Fruit fly (Drosophila melanogaster) whole organism, embryonic: ENCODE measurements around the gene mei-P26.

Experiments
- Bteb2 ChIP-seq: fragments of 200-800 bp; sonication (Bioruptor generic); optimal IDR thresholded peaks from 2 replicates; lab custom pipeline; 2016; ENCODE audit warnings: missing biosample characterization, missing genetic modification characterization
- CG10147 ChIP-seq: fragments of 200-800 bp; sonication (Bioruptor generic); optimal IDR thresholded peaks from 2 replicates; lab custom pipeline; 2019; ENCODE audit warnings: missing biosample characterization, mild to moderate bottlenecking, missing genetic modification characterization, moderate library complexity
- CG10462 ChIP-seq: fragments of 200-800 bp; sonication (Bioruptor generic); optimal IDR thresholded peaks from 2 replicates; lab custom pipeline; 2016; ENCODE audit warnings: missing biosample characterization, missing genetic modification characterization
- CG11398 ChIP-seq: fragments of 200-800 bp; sonication (Bioruptor generic); optimal IDR thresholded peaks from 2 replicates; lab custom pipeline; 2016; ENCODE audit warnings: missing biosample characterization, missing genetic modification characterization
- CG12104 ChIP-seq: fragments of 200-800 bp; sonication (Bioruptor generic); optimal IDR thresholded peaks from 3 replicates; lab custom pipeline; 2016; ENCODE audit warnings: missing biosample characterization, missing genetic modification characterization
- CG13775 ChIP-seq: fragments of 200-800 bp; sonication (Bioruptor generic); optimal IDR thresholded peaks from 3 replicates; lab custom pipeline; 2017; ENCODE audit warnings: missing biosample characterization, mild to moderate bottlenecking, missing genetic modification characterization
- CG15479 ChIP-seq: fragments of 200-800 bp; sonication (Bioruptor generic); optimal IDR thresholded peaks from 3 replicates; lab custom pipeline; 2019; ENCODE audit warnings: missing biosample characterization, mild to moderate bottlenecking, missing genetic modification characterization, moderate library complexity
- CG17568 ChIP-seq: fragments of 200-800 bp; sonication (Bioruptor generic); optimal IDR thresholded peaks from 2 replicates; lab custom pipeline; 2018; ENCODE audit warnings: missing biosample characterization, mild to moderate bottlenecking, missing genetic modification characterization, moderate library complexity
- CG1832 ChIP-seq: fragments of 200-800 bp; sonication (Bioruptor generic); optimal IDR thresholded peaks from 2 replicates; lab custom pipeline; 2017; ENCODE audit warnings: missing biosample characterization, mild to moderate bottlenecking, missing genetic modification characterization, inconsistent platforms
- CG2199 ChIP-seq: fragments of 200-800 bp; sonication (Bioruptor generic); IDR thresholded peaks from 3 replicates; pipeline ENCODE4 v1.3.6; 2022; ENCODE audit warnings: missing biosample characterization, missing genetic modification characterization
- CG2202 ChIP-seq: fragments of 200-800 bp; sonication (Bioruptor generic); optimal IDR thresholded peaks from 2 replicates; lab custom pipeline; 2018; ENCODE audit warnings: missing biosample characterization, mild to moderate bottlenecking, missing genetic modification characterization
- CG2712 ChIP-seq: fragments of 200-800 bp; optimal IDR thresholded peaks from 3 replicates; lab custom pipeline; 2019; ENCODE audit warnings: missing biosample characterization, mild to moderate bottlenecking, missing genetic modification characterization, moderate library complexity
- CG31365 ChIP-seq: fragments of 200-800 bp; sonication (Bioruptor generic); optimal IDR thresholded peaks from 2 replicates; lab custom pipeline; 2018; ENCODE audit warnings: missing biosample characterization, mild to moderate bottlenecking, missing genetic modification characterization
- CG32532 ChIP-seq: fragments of 200-800 bp; sonication (Bioruptor generic); IDR thresholded peaks from 2 replicates; pipeline ENCODE4 v1.3.6; 2022; ENCODE audit warnings: missing biosample characterization, missing genetic modification characterization
- CG34422 ChIP-seq: fragments of 200-800 bp; sonication (Bioruptor generic); IDR thresholded peaks from 3 replicates; pipeline ENCODE4 v1.3.6; 2022; ENCODE audit warnings: missing biosample characterization, missing genetic modification characterization
- CG4730 ChIP-seq: fragments of 200-800 bp; sonication (Bioruptor generic); IDR thresholded peaks from 2 replicates; pipeline ENCODE4 v1.3.6; 2022; ENCODE audit warnings: missing biosample characterization, missing genetic modification characterization
- CG6689 ChIP-seq: fragments of 200-800 bp; sonication (Bioruptor generic); IDR thresholded peaks from 2 replicates; pipeline ENCODE4 v1.3.6; 2022; ENCODE audit warnings: missing biosample characterization, missing genetic modification characterization
- CkIIα-i1 ChIP-seq: fragments of 200-800 bp; sonication (Bioruptor generic); IDR thresholded peaks from 2 replicates; pipeline ENCODE4 v1.3.6; 2022; ENCODE audit warnings: missing biosample characterization, missing genetic modification characterization
- CrebB ChIP-seq: fragments of 200-800 bp; sonication (Bioruptor generic); optimal IDR thresholded peaks from 3 replicates; lab custom pipeline; 2018; ENCODE audit warnings: missing biosample characterization, mild to moderate bottlenecking, missing genetic modification characterization
- Dad ChIP-seq: fragments of 200-800 bp; sonication (Bioruptor generic); optimal IDR thresholded peaks from 3 replicates; lab custom pipeline; 2016; ENCODE audit warnings: missing biosample characterization, missing genetic modification characterization
- ERR ChIP-seq: fragments of 200-800 bp; sonication (Bioruptor generic); optimal IDR thresholded peaks from 2 replicates; lab custom pipeline; 2016; ENCODE audit warnings: missing biosample characterization, missing genetic modification characterization
- GATAe ChIP-seq: fragments of 200-800 bp; sonication (Bioruptor generic); conservative IDR thresholded peaks from 2 replicates; pipeline ENCODE4 v1.3.6; 2022; ENCODE audit warnings: missing biosample characterization, missing genetic modification characterization
- HLH4C ChIP-seq: fragments of 200-800 bp; sonication (Bioruptor generic); IDR thresholded peaks from 3 replicates; pipeline ENCODE4 v1.3.6; 2022; ENCODE audit warnings: missing biosample characterization, missing genetic modification characterization; ENCODE audit not compliant: partially characterized antibody
- Hand ChIP-seq: fragments of 200-800 bp; sonication (Bioruptor generic); optimal IDR thresholded peaks from 2 replicates; lab custom pipeline; 2017; ENCODE audit warnings: mild to moderate bottlenecking, missing biosample characterization, missing genetic modification reagents, missing genetic modification characterization
- Hsf ChIP-seq: fragments of 200-800 bp; sonication (Bioruptor generic); optimal IDR thresholded peaks from 3 replicates; lab custom pipeline; 2016; ENCODE audit warnings: missing biosample characterization, missing genetic modification characterization
- MESR4 ChIP-seq: fragments of 200-800 bp; sonication (Bioruptor generic); optimal IDR thresholded peaks from 2 replicates; lab custom pipeline; 2018; ENCODE audit warnings: missing biosample characterization, mild to moderate bottlenecking, missing genetic modification characterization, moderate library complexity
- Myb ChIP-seq: fragments of 200-800 bp; sonication (Bioruptor generic); optimal IDR thresholded peaks from 2 replicates; lab custom pipeline; 2016; ENCODE audit warnings: missing biosample characterization, missing genetic modification characterization
- NfI ChIP-seq: fragments of 200-800 bp; sonication (Bioruptor generic); optimal IDR thresholded peaks from 3 replicates; lab custom pipeline; 2018; ENCODE audit warnings: missing biosample characterization, mild to moderate bottlenecking, missing genetic modification characterization, moderate library complexity
- Optix ChIP-seq: fragments of 200-800 bp; sonication (Bioruptor generic); IDR thresholded peaks from 3 replicates; pipeline ENCODE4 v1.3.6; 2022; ENCODE audit warnings: missing biosample characterization, missing genetic modification characterization
- Rfx ChIP-seq: fragments of 200-800 bp; sonication (Bioruptor generic); IDR thresholded peaks from 2 replicates; pipeline ENCODE4 v1.3.6; 2022; ENCODE audit warnings: missing biosample characterization, missing genetic modification characterization
- Vsx1 ChIP-seq: fragments of 200-800 bp; sonication (Bioruptor generic); optimal IDR thresholded peaks from 2 replicates; lab custom pipeline; 2017; ENCODE audit warnings: missing biosample characterization, mild to moderate bottlenecking, missing genetic modification characterization, missing genetic modification reagents
- cad ChIP-seq: fragments of >200 bp; optimal IDR thresholded peaks from 2 replicates; lab custom pipeline; 2017; ENCODE audit warnings: missing biosample characterization, missing genetic modification characterization
- cwo ChIP-seq: fragments of 200-800 bp; sonication (Bioruptor generic); optimal IDR thresholded peaks from 3 replicates; lab custom pipeline; 2017; ENCODE audit warnings: missing biosample characterization, missing genetic modification characterization, mild to moderate bottlenecking, moderate library complexity, missing genetic modification reagents
- dpn ChIP-seq, 2 experiments: fragments of 200-800 bp; sonication (Bioruptor generic); optimal IDR thresholded peaks; 3 replicates each; lab custom pipeline; 2016; ENCODE audit warnings: missing biosample characterization in 2 of 2, missing genetic modification characterization in 2 of 2
- dysf ChIP-seq: fragments of 200-800 bp; sonication (Bioruptor generic); IDR thresholded peaks from 3 replicates; pipeline ENCODE4 v1.3.6; 2022; ENCODE audit warnings: missing biosample characterization, missing genetic modification characterization
- exex ChIP-seq: fragments of 200-800 bp; sonication (Bioruptor generic); optimal IDR thresholded peaks from 4 replicates; lab custom pipeline; 2018; ENCODE audit warnings: missing biosample characterization, mild to moderate bottlenecking, missing genetic modification characterization, moderate library complexity
- fd3F ChIP-seq: fragments of 200-800 bp; sonication (Bioruptor generic); optimal IDR thresholded peaks from 2 replicates; lab custom pipeline; 2018; ENCODE audit warnings: missing biosample characterization, mild to moderate bottlenecking, missing genetic modification characterization, moderate library complexity
- gro ChIP-seq: fragments of 200-800 bp; sonication (Bioruptor generic); optimal IDR thresholded peaks from 2 replicates; lab custom pipeline; 2016; ENCODE audit warnings: missing biosample characterization, missing genetic modification characterization
- her ChIP-seq: fragments of 200-800 bp; sonication (Bioruptor generic); optimal IDR thresholded peaks from 2 replicates; lab custom pipeline; 2016; ENCODE audit warnings: missing biosample characterization, missing genetic modification characterization
- inv ChIP-seq: fragments of 200-800 bp; sonication (Bioruptor generic); IDR thresholded peaks from 2 replicates; pipeline ENCODE4 v1.3.6; 2022; ENCODE audit warnings: missing biosample characterization, missing genetic modification characterization; ENCODE audit not compliant: partially characterized antibody
- klu ChIP-seq: fragments of 200-800 bp; sonication (Bioruptor generic); IDR thresholded peaks from 2 replicates; pipeline ENCODE4 v1.3.6; 2022; ENCODE audit warnings: missing biosample characterization, missing genetic modification characterization
- maf-S ChIP-seq: fragments of 200-800 bp; sonication (Bioruptor generic); optimal IDR thresholded peaks from 2 replicates; lab custom pipeline; 2016; ENCODE audit warnings: missing biosample characterization, missing genetic modification characterization
- mam ChIP-seq: fragments of 200-800 bp; sonication (Bioruptor generic); optimal IDR thresholded peaks from 3 replicates; lab custom pipeline; 2016; ENCODE audit warnings: missing biosample characterization, missing genetic modification characterization
- otp ChIP-seq: fragments of 200-800 bp; sonication (Bioruptor generic); IDR thresholded peaks from 3 replicates; pipeline ENCODE4, ENCODE4 v1.3.6; 2022; ENCODE audit warnings: missing biosample characterization, missing genetic modification characterization
- prd ChIP-seq, 3 experiments: fragments of >200 bp in 2 of 3; fragments of 200-800 bp in 1 of 3; sonication (Bioruptor generic) in 1 of 3; optimal IDR thresholded peaks in 2 of 3; IDR thresholded peaks in 1 of 3; 2 replicates in 2 of 3; 3 replicates in 1 of 3; pipeline versions ENCODE4 v1.3.6 to Lab custom; 2017 to 2022; ENCODE audit warnings: missing biosample characterization in 1 of 3, missing genetic modification characterization in 1 of 3
- pzg ChIP-seq: fragments of 200-800 bp; sonication (Bioruptor generic); optimal IDR thresholded peaks from 3 replicates; lab custom pipeline; 2018; ENCODE audit warnings: missing biosample characterization, mild to moderate bottlenecking, missing genetic modification characterization, moderate library complexity
- scrt ChIP-seq: fragments of 200-800 bp; sonication (Bioruptor generic); optimal IDR thresholded peaks from 2 replicates; lab custom pipeline; 2018; ENCODE audit warnings: missing biosample characterization, mild to moderate bottlenecking, missing genetic modification characterization, moderate library complexity
- sens ChIP-seq: fragments of 200-800 bp; sonication (Bioruptor generic); peaks from one replicate; lab custom pipeline; 2016; ENCODE audit warnings: missing biosample characterization, missing genetic modification characterization
- sug ChIP-seq: fragments of 200-800 bp; optimal IDR thresholded peaks from 2 replicates; lab custom pipeline; 2019; ENCODE audit warnings: missing biosample characterization, mild to moderate bottlenecking, missing genetic modification characterization, moderate library complexity
- trh ChIP-seq: fragments of 200-800 bp; sonication (Bioruptor generic); optimal IDR thresholded peaks from 2 replicates; lab custom pipeline; 2016; ENCODE audit warnings: missing biosample characterization, missing genetic modification characterization
- vfl ChIP-seq: fragments of 200-800 bp; sonication (Bioruptor generic); optimal IDR thresholded peaks from 2 replicates; lab custom pipeline; 2016; ENCODE audit warnings: missing biosample characterization, missing genetic modification characterization

Gene mei-P26

dm6 chrX:9196362-9196761 lies 33.3 kb downstream of the mei-P26 start, which contains the start of gene CG12118 (continued):
- TF ChIP-seq CG32532 (peak; percentile 82), CG12104 (peak; percentile 64), NfI (GFP tag; lab: Kevin White, UChicago) (peak; percentile 62), CrebB (tag; lab: Kevin White, UChicago) (no peak), HLH4C (GFP tag; lab: Robert Waterston, UW) (peak; percentile 90), klu (GFP tag; lab: Robert Waterston, UW) (peak; percentile 41; the same call in 1 of the 2 replicates), sens (peak; percentile 88), Vsx1 (GFP tag; lab: Kevin White, UChicago) (no peak), Optix (GFP tag; lab: Robert Waterston, UW) (no peak), CG2712 (tag; lab: Kevin White, UChicago) (peak; percentile 85), GATAe (GFP tag; lab: Robert Waterston, UW) (no peak; the same call in 1 of the 2 replicates), mam (peak; percentile 55), MESR4 (GFP tag; lab: Kevin White, UChicago) (no peak), dysf (peak; percentile 53; the same call in 2 of the 3 replicates), CG1832 (no peak), maf-S (peak; percentile 32), Bteb2 (GFP tag; lab: Kevin White, UChicago) (peak; percentile 76), prd (optimal IDR thresholded peaks at IDR 0.05; lab: Kevin White, UChicago) (no peak), prd (GFP tag; IDR thresholded peaks at IDR 0.05; lab: Robert Waterston, UW) (peak; percentile 87), Hsf (GFP tag; lab: Kevin White, UChicago) (peak; percentile 71), Hand (GFP tag; lab: Kevin White, UChicago) (peak; percentile 32), inv (GFP tag; lab: Robert Waterston, UW) (peak; percentile 73), CG11398 (GFP tag; lab: Kevin White, UChicago) (no peak), CG31365 (tag; lab: Kevin White, UChicago) (no peak), Rfx (GFP tag; lab: Robert Waterston, UW) (peak; percentile 78), Myb (GFP tag; lab: Kevin White, UChicago) (peak; percentile 30), ERR (no peak), CG10462 (GFP tag; lab: Kevin White, UChicago) (peak; percentile 72), CG4730 (peak; percentile 59; the same call in 1 of the 2 replicates), exex (peak; percentile 50), Dad (no peak), pzg (GFP tag; lab: Kevin White, UChicago) (peak; percentile 49), dpn (GFP tag; optimal IDR thresholded peaks at IDR 0.05; lab: Kevin White, UChicago) (peak; percentile 21 to 88), fd3F (GFP tag; lab: Kevin White, UChicago) (peak; percentile 63), CG10147 (GFP tag; lab: Kevin White, UChicago) (peak; percentile 69), CG34422 (GFP tag; lab: Robert Waterston, UW) (peak; percentile 85), CG17568 (GFP tag; lab: Kevin White, UChicago) (no peak), cwo (GFP tag; lab: Kevin White, UChicago) (peak; percentile 49), vfl (GFP tag; lab: Kevin White, UChicago) (peak; percentile 67), CG2199 (no peak), CG13775 (GFP tag; lab: Kevin White, UChicago) (peak; percentile 80), CG2202 (peak; percentile 39), scrt (peak; percentile 43), CG6689 (peak; percentile 80), sug (tag; lab: Kevin White, UChicago) (peak; percentile 57), otp (GFP tag; lab: Robert Waterston, UW) (peak; percentile 73; the same call in 2 of the 3 replicates), cad (no peak), CG15479 (GFP tag; lab: Kevin White, UChicago) (no peak), CkIIα-i1 (GFP tag; lab: Robert Waterston, UW) (no peak), gro (GFP tag; lab: Kevin White, UChicago) (peak; percentile 15), her (GFP tag; lab: Kevin White, UChicago) (no peak), trh (GFP tag; lab: Kevin White, UChicago) (peak; percentile 79)
